Fruit fly (Drosophila melanogaster) whole organism, pupa: ENCODE data around the gene Mrm2.

Experiments used
- CG13204 ChIP-seq: fragments of 200-800 bp; sonication (Bioruptor generic); optimal IDR thresholded peaks from 2 replicates; lab custom pipeline; 2018; ENCODE audit warnings: missing biosample characterization, mild to moderate bottlenecking, missing genetic modification characterization, moderate library complexity
- CG15710 ChIP-seq: fragments of 200-800 bp; sonication (Bioruptor generic); optimal IDR thresholded peaks from 2 replicates; lab custom pipeline; 2018; ENCODE audit warnings: missing biosample characterization, mild to moderate bottlenecking, missing genetic modification characterization, moderate library complexity
- CG34367 ChIP-seq: fragments of 200-800 bp; sonication (Bioruptor generic); optimal IDR thresholded peaks from 2 replicates; lab custom pipeline; 2018; ENCODE audit warnings: missing biosample characterization, mild to moderate bottlenecking, missing genetic modification characterization
- CG8159 ChIP-seq: fragments of 200-800 bp; sonication (Bioruptor generic); optimal IDR thresholded peaks from 3 replicates; lab custom pipeline; 2018; ENCODE audit warnings: missing biosample characterization, mild to moderate bottlenecking, missing genetic modification characterization, moderate library complexity
- EcR ChIP-seq: fragments of 200-800 bp; sonication (Bioruptor generic); optimal IDR thresholded peaks from 3 replicates; lab custom pipeline; 2019; ENCODE audit warnings: missing biosample characterization, missing genetic modification characterization, mild to moderate bottlenecking, moderate library complexity, missing genetic modification reagents

DNA sequence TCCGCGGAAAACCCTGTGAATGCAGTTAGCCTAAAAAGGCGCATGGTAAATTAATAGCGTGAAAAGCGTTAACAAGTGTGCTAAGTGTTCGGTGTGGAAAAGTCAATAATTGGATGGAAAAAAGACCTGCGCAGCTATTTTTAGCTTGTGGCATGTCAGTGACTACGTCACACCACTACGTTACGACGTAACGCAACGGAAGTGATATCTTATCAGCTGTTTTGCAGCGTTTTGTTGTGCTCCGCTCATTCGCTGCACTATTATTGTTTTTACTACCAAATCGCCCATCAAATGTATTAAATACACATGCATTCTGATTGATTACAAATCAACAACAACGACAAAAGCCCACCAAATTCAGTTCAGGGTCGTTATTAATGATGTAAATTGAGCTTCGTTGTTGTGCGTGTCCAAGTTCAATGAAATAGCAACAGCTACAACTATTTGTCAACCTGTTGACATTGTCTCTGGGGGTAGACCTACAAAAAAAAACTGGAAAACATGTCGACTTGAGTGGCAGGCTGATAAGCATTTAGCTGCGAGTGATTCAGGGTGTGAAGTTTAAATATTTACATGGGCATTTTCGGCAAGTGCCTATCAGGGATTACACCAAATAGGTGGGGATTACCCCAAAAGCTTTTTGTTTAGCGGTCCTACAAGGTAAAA, 13.7 kb upstream of the Mrm2 start:
- no peak for TF ChIP-seq CG34367
- no peak for TF ChIP-seq CG13204
- no peak for TF ChIP-seq CG15710 (tag; lab: Kevin White, UChicago)
- TF ChIP-seq CG8159 (tag; lab: Kevin White, UChicago): no peak
- no peak for TF ChIP-seq EcR
